Worm (Caenorhabditis elegans): ENCODE measurements around the gene bath-26.

DNA sequence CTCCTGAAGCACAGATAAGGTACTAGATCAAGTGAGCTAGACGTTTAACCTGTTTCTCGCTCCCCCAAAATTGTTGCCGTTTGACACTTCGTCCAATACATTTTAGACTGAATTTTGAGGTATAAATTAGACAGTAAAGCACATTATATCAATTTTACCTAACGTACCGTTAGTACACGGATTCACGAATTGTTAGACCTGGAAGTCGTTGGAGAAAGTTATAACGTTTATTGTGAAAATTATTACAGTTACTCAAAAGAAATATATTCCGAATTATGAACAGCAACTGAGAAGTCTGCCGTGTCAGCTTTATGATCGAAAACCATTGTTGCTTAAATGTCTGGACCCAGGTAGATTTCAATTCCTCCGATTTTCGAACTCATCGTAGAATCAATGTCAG is 39.7 kb downstream of the bath-26 start:
- TF ChIP-seq mep-1 (tag; optimal IDR thresholded peaks at IDR 0.05) (no peak), C16A3.4 (tag; optimal IDR thresholded peaks at IDR 0.05) (no peak), nhr-77 (tag; optimal IDR thresholded peaks at IDR 0.05) (no peak), ama-1 (optimal IDR thresholded peaks at IDR 0.05) (no peak), nhr-12 (tag; optimal IDR thresholded peaks at IDR 0.05) (no peak), unc-130 (tag; optimal IDR thresholded peaks at IDR 0.05) (no peak)
